Worm (Caenorhabditis elegans): ENCODE data around the gene agl-1.

agl-1 gene

ce11 chrII:14399595-14399994 lies 41.7 kb upstream of the agl-1 start (continued):
- no peak for TF ChIP-seq aly-2 (tag; optimal IDR thresholded peaks at IDR 0.05)
- TF ChIP-seq mdl-1 (tag; optimal IDR thresholded peaks at IDR 0.05): peak; percentile 73 to 93
- TF ChIP-seq unc-39 (tag; optimal IDR thresholded peaks at IDR 0.05): no peak

- no peak for TF ChIP-seq crh-2 (tag; optimal IDR thresholded peaks at IDR 0.05)
- TF ChIP-seq alr-1 (tag; optimal IDR thresholded peaks at IDR 0.05): no peak
- no peak for TF ChIP-seq nhr-10 (tag; optimal IDR thresholded peaks at IDR 0.05)
- no peak for TF ChIP-seq ceh-16 (tag; optimal IDR thresholded peaks at IDR 0.05)
- no peak for TF ChIP-seq zag-1 (tag; optimal IDR thresholded peaks at IDR 0.05)
- TF ChIP-seq blmp-1 (tag; optimal IDR thresholded peaks at IDR 0.05; ENCODE audit: insufficient read depth): no peak
- TF ChIP-seq ZK546.5 (tag; optimal IDR thresholded peaks at IDR 0.05): no peak
- no peak for TF ChIP-seq nhr-237 (tag; optimal IDR thresholded peaks at IDR 0.05)
- no peak for TF ChIP-seq egl-27 (tag; optimal IDR thresholded peaks at IDR 0.05)
- no peak for TF ChIP-seq nhr-77 (tag; optimal IDR thresholded peaks at IDR 0.05)
- TF ChIP-seq ztf-11 (tag; optimal IDR thresholded peaks at IDR 0.05): no peak
- no peak for TF ChIP-seq nhr-21 (tag; optimal IDR thresholded peaks at IDR 0.05)
- TF ChIP-seq R02D3.7 (tag; optimal IDR thresholded peaks at IDR 0.05): no peak
Observed at ce11 chrII:14393766-14394165, 35.9 kb upstream of the agl-1 start.

ce11 chrII:14390036-14390763 lies 32.3 kb upstream of the agl-1 start, which contains the start of the genes kbp-3 and nurf-1:
kbp-3 (minus strand) TSS chrII:14390078.
nurf-1 (plus strand) TSS chrII:14390713.
- peak; percentile 35 for TF ChIP-seq crh-2 (tag; optimal IDR thresholded peaks at IDR 0.05)
- TF ChIP-seq gmeb-1 (tag; optimal IDR thresholded peaks at IDR 0.05): peak; percentile 83
- TF ChIP-seq alr-1 (tag; optimal IDR thresholded peaks at IDR 0.05): no peak
- no peak for TF ChIP-seq sem-4 (tag; optimal IDR thresholded peaks at IDR 0.05)
- TF ChIP-seq Y55F3AM.14 (GFP tag; optimal IDR thresholded peaks at IDR 0.05): no peak
- no peak for TF ChIP-seq sma-3 (GFP tag; optimal IDR thresholded peaks at IDR 0.05)
- TF ChIP-seq nhr-129 (tag; optimal IDR thresholded peaks at IDR 0.05): peak; percentile 47
- TF ChIP-seq skn-1 (tag; optimal IDR thresholded peaks at IDR 0.05): no peak
- no peak for TF ChIP-seq lin-39 (tag; optimal IDR thresholded peaks at IDR 0.05)
- TF ChIP-seq lin-13 (GFP tag; optimal IDR thresholded peaks at IDR 0.05): peak; percentile 47
- TF ChIP-seq lin-11 (tag; optimal IDR thresholded peaks at IDR 0.05): peak; percentile 35
- TF ChIP-seq egl-27 (tag; optimal IDR thresholded peaks at IDR 0.05): no peak
- no peak for TF ChIP-seq nhr-77 (tag; optimal IDR thresholded peaks at IDR 0.05)
- no peak for TF ChIP-seq ZK546.5 (tag; optimal IDR thresholded peaks at IDR 0.05)
- no peak for TF ChIP-seq mab-5 (tag; optimal IDR thresholded peaks at IDR 0.05)
- TF ChIP-seq nhr-25 (tag; optimal IDR thresholded peaks at IDR 0.05): peak; percentile 12
- no peak for TF ChIP-seq nhr-12 (tag; optimal IDR thresholded peaks at IDR 0.05)
- no peak for TF ChIP-seq nhr-23 (tag; optimal IDR thresholded peaks at IDR 0.05)
- peak; percentile 86 for TF ChIP-seq unc-55 (GFP tag; optimal IDR thresholded peaks at IDR 0.05)
- no peak for TF ChIP-seq fos-1 (tag; optimal IDR thresholded peaks at IDR 0.05)
- peak; percentile 17 to 80 for TF ChIP-seq lsy-2 (tag; optimal IDR thresholded peaks at IDR 0.05)
- TF ChIP-seq aly-2 (tag; optimal IDR thresholded peaks at IDR 0.05): no peak
- no peak for TF ChIP-seq ztf-4 (tag; optimal IDR thresholded peaks at IDR 0.05)
- TF ChIP-seq mbf-1 (tag; optimal IDR thresholded peaks at IDR 0.05): no peak
- no peak for TF ChIP-seq snpc-4 (tag; optimal IDR thresholded peaks at IDR 0.05)
- no peak for TF ChIP-seq ztf-1 (GFP tag; conservative IDR thresholded peaks at IDR 0.05)
- TF ChIP-seq peb-1 (tag; optimal IDR thresholded peaks at IDR 0.05): no peak
- TF ChIP-seq F13H6.1 (tag; optimal IDR thresholded peaks at IDR 0.05): peak; percentile 7
- peak; percentile 78 for TF ChIP-seq C34F6.9 (tag; optimal IDR thresholded peaks at IDR 0.05)
- no peak for TF ChIP-seq ceh-82 (tag; optimal IDR thresholded peaks at IDR 0.05)
- no peak for TF ChIP-seq ama-1 (optimal IDR thresholded peaks at IDR 0.05)
